Fruit fly (Drosophila melanogaster) whole organism, embryonic: Measurements from ENCODE around the gene gl.
A peak's percentile ranks its signal among the peaks of the same experiment; 100 is the strongest.

Experiments used
- Atf-2 ChIP-seq: fragments of 200-800 bp; sonication (Bioruptor generic); optimal IDR thresholded peaks from 2 replicates; lab custom pipeline; 2016; ENCODE audit warnings: missing biosample characterization, missing genetic modification characterization
- C15 ChIP-seq: fragments of 200-800 bp; sonication (Bioruptor generic); IDR thresholded peaks from 3 replicates; pipeline ENCODE4 v1.3.6; 2022; ENCODE audit warnings: missing biosample characterization, missing genetic modification characterization
- CG10147 ChIP-seq: fragments of 200-800 bp; sonication (Bioruptor generic); optimal IDR thresholded peaks from 2 replicates; lab custom pipeline; 2019; ENCODE audit warnings: missing biosample characterization, mild to moderate bottlenecking, missing genetic modification characterization, moderate library complexity
- CG10274 ChIP-seq: fragments of 200-800 bp; sonication (Bioruptor generic); optimal IDR thresholded peaks from 3 replicates; lab custom pipeline; 2017; ENCODE audit warnings: missing biosample characterization, mild to moderate bottlenecking, missing genetic modification characterization
- CG11247 ChIP-seq: fragments of 200-800 bp; sonication (Bioruptor generic); IDR thresholded peaks from 2 replicates; pipeline ENCODE4 v1.3.6; 2022; ENCODE audit warnings: missing biosample characterization, missing genetic modification characterization
- CG11456 ChIP-seq: fragments of 200-800 bp; sonication (Bioruptor generic); IDR thresholded peaks from 3 replicates; pipeline ENCODE4 v1.3.6; 2022; ENCODE audit warnings: missing biosample characterization, missing genetic modification characterization
- CG12104 ChIP-seq: fragments of 200-800 bp; sonication (Bioruptor generic); optimal IDR thresholded peaks from 3 replicates; lab custom pipeline; 2016; ENCODE audit warnings: missing biosample characterization, missing genetic modification characterization
- CG12391 ChIP-seq: fragments of 200-800 bp; sonication (Bioruptor generic); optimal IDR thresholded peaks from 3 replicates; lab custom pipeline; 2018; ENCODE audit warnings: missing biosample characterization, mild to moderate bottlenecking, missing genetic modification characterization, moderate library complexity
- CG13894 ChIP-seq: fragments of 200-800 bp; sonication (Bioruptor generic); optimal IDR thresholded peaks from 3 replicates; lab custom pipeline; 2018; ENCODE audit warnings: missing biosample characterization, mild to moderate bottlenecking, missing genetic modification characterization, moderate library complexity
- CG15479 ChIP-seq: fragments of 200-800 bp; sonication (Bioruptor generic); optimal IDR thresholded peaks from 3 replicates; lab custom pipeline; 2019; ENCODE audit warnings: missing biosample characterization, mild to moderate bottlenecking, missing genetic modification characterization, moderate library complexity
- CG15696 ChIP-seq: fragments of 200-800 bp; sonication (Bioruptor generic); optimal IDR thresholded peaks from 2 replicates; lab custom pipeline; 2019; ENCODE audit warnings: missing biosample characterization, mild to moderate bottlenecking, missing genetic modification characterization, moderate library complexity
- CG17186 ChIP-seq: fragments of 200-800 bp; sonication (Bioruptor generic); optimal IDR thresholded peaks from 3 replicates; lab custom pipeline; 2017; ENCODE audit warnings: missing biosample characterization, missing genetic modification reagents, missing genetic modification characterization
- CG1832 ChIP-seq: fragments of 200-800 bp; sonication (Bioruptor generic); optimal IDR thresholded peaks from 2 replicates; lab custom pipeline; 2017; ENCODE audit warnings: missing biosample characterization, mild to moderate bottlenecking, missing genetic modification characterization, inconsistent platforms
- CG3065 ChIP-seq: fragments of 200-800 bp; sonication (Bioruptor generic); optimal IDR thresholded peaks from 2 replicates; lab custom pipeline; 2016; ENCODE audit warnings: missing biosample characterization, missing genetic modification characterization
- CG6254 ChIP-seq: fragments of 200-800 bp; sonication (Bioruptor generic); optimal IDR thresholded peaks from 3 replicates; lab custom pipeline; 2017; ENCODE audit warnings: mild to moderate bottlenecking, missing biosample characterization, missing genetic modification reagents, missing genetic modification characterization
- CG7357 ChIP-seq: fragments of 200-800 bp; sonication (Bioruptor generic); IDR thresholded peaks from 3 replicates; pipeline ENCODE4 v1.3.6; 2022; ENCODE audit warnings: missing biosample characterization, missing genetic modification characterization
- CG8290 ChIP-seq, 3 experiments: fragments of 200-800 bp; sonication (Bioruptor generic); optimal IDR thresholded peaks; 2 replicates each; lab custom pipeline; 2016 to 2019; ENCODE audit warnings: missing biosample characterization in 3 of 3, missing genetic modification characterization in 3 of 3, mild to moderate bottlenecking in 2 of 3, moderate library complexity in 1 of 3
- CG8765 ChIP-seq: fragments of 200-800 bp; sonication (Bioruptor generic); IDR thresholded peaks from 2 replicates; pipeline ENCODE4 v1.3.6; 2022; ENCODE audit warnings: missing biosample characterization, missing genetic modification characterization
- CG9437 ChIP-seq: fragments of 200-800 bp; sonication (Bioruptor generic); optimal IDR thresholded peaks from 2 replicates; lab custom pipeline; 2018; ENCODE audit warnings: missing biosample characterization, mild to moderate bottlenecking, missing genetic modification characterization
- Camta ChIP-seq: fragments of 200-800 bp; sonication (Bioruptor generic); optimal IDR thresholded peaks from 2 replicates; lab custom pipeline; 2016; ENCODE audit warnings: missing biosample characterization, missing genetic modification characterization
- Hmr ChIP-seq: fragments of 200-800 bp; sonication (Bioruptor generic); optimal IDR thresholded peaks from 3 replicates; lab custom pipeline; 2017; ENCODE audit warnings: mild to moderate bottlenecking, missing biosample characterization, missing genetic modification reagents, missing genetic modification characterization
- Hmx ChIP-seq: fragments of 200-800 bp; sonication (Bioruptor generic); optimal IDR thresholded peaks from 2 replicates; lab custom pipeline; 2016; ENCODE audit warnings: missing biosample characterization, missing genetic modification characterization
- MBD-R2 ChIP-seq: fragments of 200-800 bp; sonication (Bioruptor generic); IDR thresholded peaks from 2 replicates; pipeline ENCODE4 v1.3.6; 2022; ENCODE audit warnings: missing biosample characterization, missing genetic modification characterization
- Nf-YC ChIP-seq: fragments of 200-800 bp; optimal IDR thresholded peaks from 3 replicates; lab custom pipeline; 2019; ENCODE audit warnings: missing biosample characterization, mild to moderate bottlenecking, missing genetic modification characterization, moderate library complexity
- Ssrp ChIP-seq: fragments of 200-800 bp; sonication (Bioruptor generic); optimal IDR thresholded peaks from 2 replicates; lab custom pipeline; 2018; ENCODE audit warnings: missing biosample characterization, mild to moderate bottlenecking, missing genetic modification characterization, moderate library complexity
- Taf1 ChIP-seq: fragments of 200-800 bp; sonication (Bioruptor generic); IDR thresholded peaks from 2 replicates; pipeline ENCODE4 v1.3.6; 2022; ENCODE audit warnings: missing biosample characterization, missing genetic modification characterization
- Vsx1 ChIP-seq: fragments of 200-800 bp; sonication (Bioruptor generic); optimal IDR thresholded peaks from 2 replicates; lab custom pipeline; 2017; ENCODE audit warnings: missing biosample characterization, mild to moderate bottlenecking, missing genetic modification characterization, missing genetic modification reagents
- ap ChIP-seq: fragments of 200-800 bp; sonication (Bioruptor generic); IDR thresholded peaks from 2 replicates; pipeline ENCODE4 v1.3.6; 2022; ENCODE audit warnings: missing biosample characterization, missing genetic modification characterization
- bowl ChIP-seq: fragments of 200-800 bp; sonication (Bioruptor generic); IDR thresholded peaks from 2 replicates; pipeline ENCODE4 v1.3.6; 2022; ENCODE audit warnings: missing biosample characterization, missing genetic modification characterization
- cato ChIP-seq: fragments of 200-800 bp; sonication (Bioruptor generic); optimal IDR thresholded peaks from 2 replicates; lab custom pipeline; 2016; ENCODE audit warnings: missing biosample characterization, missing genetic modification characterization, borderline replicate concordance
- crp ChIP-seq, 2 experiments: fragments of 200-800 bp; sonication (Bioruptor generic); optimal IDR thresholded peaks; 2 replicates in 1 of 2; 3 replicates in 1 of 2; lab custom pipeline; 2017; ENCODE audit warnings: missing biosample characterization in 2 of 2, missing genetic modification characterization in 2 of 2, mild to moderate bottlenecking in 1 of 2, moderate library complexity in 1 of 2
- dimm ChIP-seq: fragments of 200-800 bp; sonication (Bioruptor generic); IDR thresholded peaks from 2 replicates; pipeline ENCODE4 v1.3.6; 2022; ENCODE audit warnings: missing biosample characterization, missing genetic modification characterization
- esg ChIP-seq: fragments of 200-800 bp; sonication (Bioruptor generic); conservative IDR thresholded peaks from 2 replicates; pipeline ENCODE4 v1.3.6; 2022; ENCODE audit warnings: missing biosample characterization, missing genetic modification characterization
- fru ChIP-seq: fragments of >200 bp; optimal IDR thresholded peaks from 2 replicates; lab custom pipeline; 2017
- grn ChIP-seq: fragments of 200-800 bp; sonication (Bioruptor generic); optimal IDR thresholded peaks from 3 replicates; lab custom pipeline; 2017; ENCODE audit warnings: missing biosample characterization, missing genetic modification characterization
- insv ChIP-seq, 2 experiments: fragments of 200-800 bp; sonication (Bioruptor generic); optimal IDR thresholded peaks; 3 replicates each; lab custom pipeline; 2016 to 2018; ENCODE audit warnings: missing biosample characterization in 2 of 2, missing genetic modification characterization in 2 of 2
- jumu ChIP-seq: fragments of 200-800 bp; sonication (Bioruptor generic); optimal IDR thresholded peaks from 3 replicates; lab custom pipeline; 2016; ENCODE audit warnings: missing biosample characterization, missing genetic modification characterization
- luna ChIP-seq: fragments of 200-800 bp; sonication (Bioruptor generic); optimal IDR thresholded peaks from 2 replicates; lab custom pipeline; 2016; ENCODE audit warnings: missing biosample characterization, missing genetic modification characterization
- p53 ChIP-seq: fragments of 200-800 bp; sonication (Bioruptor generic); optimal IDR thresholded peaks from 2 replicates; lab custom pipeline; 2016; ENCODE audit warnings: missing biosample characterization, missing genetic modification characterization
- pfk ChIP-seq: fragments of 200-800 bp; sonication (Bioruptor generic); optimal IDR thresholded peaks from 2 replicates; lab custom pipeline; 2018; ENCODE audit warnings: missing biosample characterization, mild to moderate bottlenecking, missing genetic modification characterization, moderate library complexity
- phol ChIP-seq: fragments of 200-800 bp; sonication (Bioruptor generic); optimal IDR thresholded peaks from 3 replicates; lab custom pipeline; 2018; ENCODE audit warnings: missing biosample characterization, mild to moderate bottlenecking, missing genetic modification characterization, moderate library complexity
- run ChIP-seq: fragments of 200-800 bp; sonication (Bioruptor generic); optimal IDR thresholded peaks from 3 replicates; lab custom pipeline; 2018; ENCODE audit warnings: missing biosample characterization, mild to moderate bottlenecking, missing genetic modification characterization
- salm ChIP-seq: fragments of 200-800 bp; sonication (Bioruptor generic); optimal IDR thresholded peaks from 2 replicates; lab custom pipeline; 2018; ENCODE audit warnings: missing biosample characterization, mild to moderate bottlenecking, missing genetic modification characterization
- scrt ChIP-seq: fragments of 200-800 bp; sonication (Bioruptor generic); optimal IDR thresholded peaks from 2 replicates; lab custom pipeline; 2018; ENCODE audit warnings: missing biosample characterization, mild to moderate bottlenecking, missing genetic modification characterization, moderate library complexity
- sima ChIP-seq: fragments of 200-800 bp; sonication (Bioruptor generic); optimal IDR thresholded peaks from 2 replicates; lab custom pipeline; 2016; ENCODE audit warnings: missing biosample characterization, missing genetic modification characterization
- sr ChIP-seq: fragments of 200-800 bp; sonication (Bioruptor generic); IDR thresholded peaks from 3 replicates; pipeline ENCODE4 v1.3.6; 2022; ENCODE audit warnings: missing biosample characterization, missing genetic modification characterization
- trem ChIP-seq: fragments of 200-800 bp; optimal IDR thresholded peaks from 3 replicates; lab custom pipeline; 2019; ENCODE audit warnings: missing biosample characterization, mild to moderate bottlenecking, missing genetic modification characterization, moderate library complexity
- twi ChIP-seq: fragments of 200-800 bp; optimal IDR thresholded peaks from 2 replicates; lab custom pipeline; 2019; ENCODE audit warnings: missing biosample characterization, mild to moderate bottlenecking, missing genetic modification characterization, moderate library complexity
- unpg ChIP-seq: fragments of 200-800 bp; sonication (Bioruptor generic); optimal IDR thresholded peaks from 3 replicates; lab custom pipeline; 2018; ENCODE audit warnings: missing biosample characterization, mild to moderate bottlenecking, missing genetic modification characterization, moderate library complexity

The gl gene

dm6 chr3R:18398954-18399697 is 26.6 kb upstream of the gl start, which contains the start of gene Vha100-2 (continued):
- peak; percentile 97 for TF ChIP-seq CG6254 (GFP tag; lab: Kevin White, UChicago)
- TF ChIP-seq MBD-R2 (GFP tag; lab: Robert Waterston, UW) = no peak
- no peak for TF ChIP-seq CG10274 (GFP tag; lab: Kevin White, UChicago)
- TF ChIP-seq salm (tag; lab: Kevin White, UChicago) = no peak
- peak; percentile 93 for TF ChIP-seq trem
- no peak for TF ChIP-seq C15 (GFP tag; lab: Robert Waterston, UW)
- TF ChIP-seq CG9437 (GFP tag; lab: Kevin White, UChicago) = peak; percentile 14
- peak; percentile 91 for TF ChIP-seq grn (GFP tag; lab: Kevin White, UChicago)
- peak; percentile 45 for TF ChIP-seq Hmr (GFP tag; lab: Kevin White, UChicago)
- TF ChIP-seq CG12104 (GFP tag; lab: Kevin White, UChicago) = no peak
- TF ChIP-seq insv (GFP tag; optimal IDR thresholded peaks at IDR 0.05; lab: Kevin White, UChicago) = peak in 1 of 2 experiments; percentile 51
- no peak for TF ChIP-seq CG15696
- no peak for TF ChIP-seq luna
- no peak for TF ChIP-seq dimm (GFP tag; lab: Robert Waterston, UW)
- TF ChIP-seq run (tag; lab: Kevin White, UChicago) = no peak
- no peak for TF ChIP-seq CG8290 (GFP tag; optimal IDR thresholded peaks at IDR 0.05; lab: Kevin White, UChicago)
- TF ChIP-seq CG8290 (tag; optimal IDR thresholded peaks at IDR 0.05; lab: Kevin White, UChicago) = peak in 1 of 2 experiments; percentile 85
- no peak for TF ChIP-seq sima
- 0 out of 2 replicates have a peak, but pooled peaks have one; percentile 33 for TF ChIP-seq ap (GFP tag; lab: Robert Waterston, UW)
- TF ChIP-seq scrt (GFP tag; lab: Kevin White, UChicago) = peak; percentile 98
- TF ChIP-seq CG13894 (tag; lab: Kevin White, UChicago) = peak; percentile 44
- peak; percentile 68 for TF ChIP-seq CG17186 (GFP tag; lab: Kevin White, UChicago)
- no peak for TF ChIP-seq Taf1 (GFP tag; lab: Robert Waterston, UW)
- peak; percentile 50 for TF ChIP-seq Nf-YC
- no peak for TF ChIP-seq bowl (GFP tag; lab: Robert Waterston, UW)
- no peak for TF ChIP-seq esg (GFP tag; lab: Robert Waterston, UW)
- peak; percentile 55 for TF ChIP-seq phol (tag; lab: Kevin White, UChicago)
- TF ChIP-seq fru (lab: Kevin White, UChicago) = no peak
- TF ChIP-seq CG8765 (GFP tag; lab: Robert Waterston, UW) = no peak
- TF ChIP-seq Camta (GFP tag; lab: Kevin White, UChicago) = no peak
- no peak for TF ChIP-seq p53 (GFP tag; lab: Kevin White, UChicago)
- TF ChIP-seq sr (GFP tag; lab: Robert Waterston, UW) = peak; percentile 29; the same call in 1 of the 3 replicates
- TF ChIP-seq cato (GFP tag; lab: Kevin White, UChicago) = no peak
- no peak for TF ChIP-seq unpg (GFP tag; lab: Kevin White, UChicago)
- TF ChIP-seq CG3065 (GFP tag; lab: Kevin White, UChicago) = no peak
- TF ChIP-seq CG10147 (GFP tag; lab: Kevin White, UChicago) = no peak
- peak; percentile 46 for TF ChIP-seq CG11247 (GFP tag; lab: Robert Waterston, UW)
- TF ChIP-seq CG11456 (GFP tag; lab: Robert Waterston, UW) = peak; percentile 69; the same call in 2 of the 3 replicates
- TF ChIP-seq pfk (GFP tag; lab: Kevin White, UChicago) = peak; percentile 36
- no peak for TF ChIP-seq CG15479 (GFP tag; lab: Kevin White, UChicago)
- TF ChIP-seq CG7357 = no peak; the same call in 2 of the 3 replicates
- TF ChIP-seq Atf-2 (GFP tag; lab: Kevin White, UChicago) = no peak
- no peak for TF ChIP-seq twi
- TF ChIP-seq crp (GFP tag; optimal IDR thresholded peaks at IDR 0.05; lab: Kevin White, UChicago) = peak in 1 of 2 experiments; percentile 79
- peak; percentile 38 for TF ChIP-seq CG12391 (tag; lab: Kevin White, UChicago)
- TF ChIP-seq Hmx (GFP tag; lab: Kevin White, UChicago) = no peak
- TF ChIP-seq CG1832 (GFP tag; lab: Kevin White, UChicago) = no peak
- no peak for TF ChIP-seq jumu (GFP tag; lab: Kevin White, UChicago)
- TF ChIP-seq Vsx1 (GFP tag; lab: Kevin White, UChicago) = peak; percentile 98
- no peak for TF ChIP-seq Ssrp (tag; lab: Kevin White, UChicago)
